Worm (Caenorhabditis elegans) whole organism, young adult: ENCODE results near the gene chd-3.
A peak's percentile ranks its signal among the peaks of the same experiment; 100 is the strongest.

ENCODE experiments used
- C06A6.2 ChIP-seq: fragments of 200-800 bp; sonication (Bioruptor generic); conservative IDR thresholded peaks from 2 replicates; pipeline ENCODE4 v1.3.6; 2022; ENCODE audit warnings: missing genetic modification characterization, missing compliant biosample characterization
- C17E4.6 ChIP-seq: fragments of 200-800 bp; sonication (Bioruptor generic); IDR thresholded peaks from 2 replicates; pipeline ENCODE4 v1.3.6; 2022; ENCODE audit warnings: missing genetic modification reagents, missing genetic modification characterization, missing compliant biosample characterization
- F57A8.1 ChIP-seq: fragments of 200-800 bp; sonication (Bioruptor generic); optimal IDR thresholded peaks from 2 replicates; lab custom pipeline; 2018; ENCODE audit warnings: mild to moderate bottlenecking, missing genetic modification characterization, moderate library complexity, missing compliant biosample characterization
- K11D2.4 ChIP-seq: fragments of 200-800 bp; sonication (Bioruptor generic); IDR thresholded peaks from 2 replicates; pipeline ENCODE4 v1.3.6; 2022; ENCODE audit warnings: missing genetic modification reagents, missing genetic modification characterization, missing compliant biosample characterization
- K12H6.12 ChIP-seq: fragments of 200-800 bp; sonication (Bioruptor generic); optimal IDR thresholded peaks from 2 replicates; lab custom pipeline; 2018; ENCODE audit warnings: mild to moderate bottlenecking, missing genetic modification characterization, missing compliant biosample characterization
- T07F8.4 ChIP-seq: sonication (generic microtip); optimal IDR thresholded peaks from 2 replicates; lab custom pipeline; 2016; ENCODE audit warnings: mild to moderate bottlenecking, missing genetic modification characterization, moderate library complexity, missing compliant biosample characterization
- Y53F4B.3 ChIP-seq: fragments of 200-800 bp; sonication (Bioruptor generic); IDR thresholded peaks from 2 replicates; pipeline ENCODE4 v1.3.6; 2022; ENCODE audit warnings: missing genetic modification reagents, missing genetic modification characterization, missing compliant biosample characterization
- Y53G8AR.9 ChIP-seq: fragments of 200-800 bp; sonication (Bioruptor generic); conservative IDR thresholded peaks from 2 replicates; pipeline ENCODE4 v1.3.6; 2022; ENCODE audit warnings: missing genetic modification reagents, missing genetic modification characterization, missing compliant biosample characterization
- Y56A3A.18 ChIP-seq: fragments of 200-800 bp; sonication (Bioruptor generic); IDR thresholded peaks from 2 replicates; pipeline ENCODE4 v1.3.6; 2022; ENCODE audit warnings: missing genetic modification reagents, missing genetic modification characterization, missing compliant biosample characterization
- Y79H2A.3 ChIP-seq: fragments of 200-800 bp; sonication (Bioruptor generic); conservative IDR thresholded peaks from 2 replicates; pipeline ENCODE4 v1.3.6; 2022; ENCODE audit warnings: missing genetic modification reagents, missing genetic modification characterization, missing compliant biosample characterization
- akir-1 ChIP-seq: fragments of 200-800 bp; sonication (Bioruptor generic); optimal IDR thresholded peaks from 2 replicates; lab custom pipeline; 2018; ENCODE audit warnings: mild to moderate bottlenecking, missing genetic modification characterization, moderate library complexity, missing compliant biosample characterization
- attf-5 ChIP-seq: fragments of 200-800 bp; sonication (Bioruptor generic); optimal IDR thresholded peaks from 2 replicates; lab custom pipeline; 2018; ENCODE audit warnings: mild to moderate bottlenecking, missing genetic modification characterization, missing compliant biosample characterization
- cebp-1 ChIP-seq, 2 experiments: fragments of 200-800 bp in 1 of 2; sonication (Bioruptor generic) in 1 of 2; sonication (generic microtip) in 1 of 2; IDR thresholded peaks in 1 of 2; optimal IDR thresholded peaks in 1 of 2; 2 replicates each; pipeline versions ENCODE4 v1.3.6 to Lab custom; 2017 to 2022; ENCODE audit warnings: missing compliant biosample characterization in 2 of 2, missing genetic modification characterization in 2 of 2, mild to moderate bottlenecking in 1 of 2, missing genetic modification reagents in 1 of 2, moderate library complexity in 1 of 2
- ceh-58 ChIP-seq: fragments of 200-800 bp; sonication (Bioruptor generic); IDR thresholded peaks from 2 replicates; pipeline ENCODE4 v1.3.6; 2022; ENCODE audit warnings: missing genetic modification characterization, missing compliant biosample characterization
- chd-7 ChIP-seq: sonication (generic microtip); optimal IDR thresholded peaks from 2 replicates; lab custom pipeline; 2016; ENCODE audit warnings: mild to moderate bottlenecking, missing genetic modification characterization, moderate library complexity, missing compliant biosample characterization
- egl-18 ChIP-seq: fragments of 200-800 bp; sonication (Bioruptor generic); IDR thresholded peaks from 2 replicates; pipeline ENCODE4 v1.3.6; 2022; ENCODE audit warnings: missing genetic modification reagents, missing genetic modification characterization, missing compliant biosample characterization
- ekl-4 ChIP-seq: fragments of 200-800 bp; sonication (Bioruptor generic); IDR thresholded peaks from 2 replicates; pipeline ENCODE4 v1.3.6; 2022; ENCODE audit warnings: missing genetic modification reagents, missing genetic modification characterization, missing compliant biosample characterization
- gei-17 ChIP-seq: fragments of 200-800 bp; sonication (Bioruptor generic); optimal IDR thresholded peaks from 2 replicates; lab custom pipeline; 2018; ENCODE audit warnings: mild to moderate bottlenecking, missing genetic modification characterization, missing compliant biosample characterization
- hmg-1.2 ChIP-seq: fragments of 200-800 bp; sonication (Bioruptor generic); IDR thresholded peaks from 2 replicates; pipeline ENCODE4 v1.3.6; 2022; ENCODE audit warnings: missing genetic modification reagents, missing genetic modification characterization, missing compliant biosample characterization
- hsf-1 ChIP-seq: fragments of 200-800 bp; sonication (Bioruptor generic); IDR thresholded peaks from 2 replicates; pipeline ENCODE4 v1.3.6; 2022; ENCODE audit warnings: missing genetic modification reagents, missing genetic modification characterization, missing compliant biosample characterization
- let-526 ChIP-seq: fragments of 200-800 bp; sonication (Bioruptor generic); IDR thresholded peaks from 2 replicates; pipeline ENCODE4 v1.3.6; 2022; ENCODE audit warnings: missing genetic modification reagents, missing genetic modification characterization, missing compliant biosample characterization
- lin-35 ChIP-seq, 3 experiments: fragments of 150-350 bp in 2 of 3; sonication (generic microtip) in 1 of 3; optimal IDR thresholded peaks; 2 replicates each; lab custom pipeline; 2014 to 2018; ENCODE audit warnings: missing biosample characterization in 3 of 3, missing genetic modification characterization in 3 of 3, missing genetic modification reagents in 3 of 3
- lin-54 ChIP-seq: fragments of 200-800 bp; sonication (Bioruptor generic); optimal IDR thresholded peaks from 2 replicates; lab custom pipeline; 2018; ENCODE audit warnings: mild to moderate bottlenecking, missing genetic modification characterization, missing compliant biosample characterization
- madf-10 ChIP-seq: sonication (generic microtip); optimal IDR thresholded peaks from 2 replicates; lab custom pipeline; 2016; ENCODE audit warnings: mild to moderate bottlenecking, missing genetic modification characterization, missing compliant biosample characterization
- mcd-1 ChIP-seq: fragments of 200-800 bp; sonication (Bioruptor generic); IDR thresholded peaks from 2 replicates; pipeline ENCODE4 v1.3.6; 2022; ENCODE audit warnings: missing genetic modification reagents, missing genetic modification characterization, missing compliant biosample characterization
- mxl-1 ChIP-seq: sonication (generic microtip); optimal IDR thresholded peaks from 2 replicates; lab custom pipeline; 2016; ENCODE audit warnings: missing genetic modification characterization, missing compliant biosample characterization
- nhr-80 ChIP-seq: sonication (generic microtip); optimal IDR thresholded peaks from 2 replicates; lab custom pipeline; 2016; ENCODE audit warnings: missing genetic modification characterization, missing compliant biosample characterization
- repo-1 ChIP-seq: sonication (generic microtip); optimal IDR thresholded peaks from 2 replicates; lab custom pipeline; 2017; ENCODE audit warnings: mild to moderate bottlenecking, missing genetic modification characterization, missing compliant biosample characterization
- sea-2 ChIP-seq: fragments of 200-800 bp; sonication (Bioruptor generic); IDR thresholded peaks from 2 replicates; pipeline ENCODE4 v1.3.6; 2022; ENCODE audit warnings: missing genetic modification characterization, missing compliant biosample characterization
- sptf-2 ChIP-seq: fragments of 200-800 bp; sonication (Bioruptor generic); optimal IDR thresholded peaks from 2 replicates; lab custom pipeline; 2018; ENCODE audit warnings: mild to moderate bottlenecking, missing genetic modification characterization, missing compliant biosample characterization
- tbp1 ChIP-seq: fragments of 200-800 bp; sonication (Bioruptor generic); optimal IDR thresholded peaks from 2 replicates; lab custom pipeline; 2018; ENCODE audit warnings: mild to moderate bottlenecking, missing genetic modification characterization, missing compliant biosample characterization
- tlf-1 ChIP-seq: fragments of 200-800 bp; sonication (Bioruptor generic); optimal IDR thresholded peaks from 2 replicates; lab custom pipeline; 2018; ENCODE audit warnings: mild to moderate bottlenecking, missing genetic modification characterization, missing compliant biosample characterization
- unc-62 ChIP-seq: fragments of 150-350 bp; optimal IDR thresholded peaks from 2 replicates; lab custom pipeline; 2014; ENCODE audit warnings: missing biosample characterization, missing genetic modification reagents, missing genetic modification characterization
- zfh-2 ChIP-seq: fragments of 200-800 bp; sonication (Bioruptor generic); conservative IDR thresholded peaks from 2 replicates; pipeline ENCODE4 v1.3.6; 2022; ENCODE audit warnings: missing genetic modification reagents, missing genetic modification characterization, missing compliant biosample characterization
- ztf-22 ChIP-seq: fragments of 200-800 bp; sonication (Bioruptor generic); optimal IDR thresholded peaks from 2 replicates; lab custom pipeline; 2018; ENCODE audit warnings: mild to moderate bottlenecking, missing genetic modification characterization, moderate library complexity, missing compliant biosample characterization

Gene chd-3

DNA sequence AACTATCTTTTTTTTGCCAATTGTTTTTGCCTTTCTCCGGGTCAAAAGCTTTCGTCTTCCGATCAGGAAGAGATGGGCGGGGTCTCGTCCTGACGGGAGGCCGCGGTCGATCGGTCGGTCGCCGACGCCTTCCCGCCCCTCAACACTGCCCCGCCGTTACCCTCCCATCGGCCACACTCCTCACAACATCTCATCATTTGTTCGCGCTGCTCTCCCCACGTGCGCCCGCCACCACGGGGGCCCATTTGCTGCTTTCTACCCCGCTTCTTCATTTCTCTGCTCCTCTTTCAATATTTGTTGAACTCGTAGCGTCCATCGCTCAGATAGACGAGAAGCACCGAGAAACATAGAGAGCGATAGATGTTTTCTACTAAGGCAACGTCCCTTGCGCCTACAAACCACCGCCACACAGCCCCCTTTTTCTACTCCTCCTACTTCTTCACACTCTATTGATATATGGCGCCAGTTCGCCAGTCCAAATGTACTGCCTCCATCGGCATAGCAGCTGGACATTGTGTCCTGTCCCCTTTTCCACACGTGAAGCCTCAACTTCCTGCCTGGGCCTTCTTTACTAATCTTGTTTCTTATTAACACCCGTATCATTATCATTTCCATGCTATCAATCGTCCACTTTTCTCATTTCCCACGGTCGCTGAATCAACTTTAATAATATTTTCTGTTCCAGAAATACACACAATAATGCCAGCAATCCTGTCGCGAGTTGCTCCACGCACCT, 24.6 kb upstream of the chd-3 start, which contains the start of gene bcat-1 (continued):
- peak; percentile 77 for TF ChIP-seq K12H6.12 (tag; lab: Kevin White, UChicago)
- no peak for TF ChIP-seq T07F8.4 (tag; lab: Kevin White, UChicago)
- peak; percentile 1 for TF ChIP-seq tlf-1 (GFP tag; lab: Kevin White, UChicago)
- peak; percentile 49 for TF ChIP-seq chd-7 (tag; lab: Kevin White, UChicago)
- peak; percentile 47; the same call in 1 of the 2 replicates for TF ChIP-seq K11D2.4 (GFP tag; lab: Robert Waterston, UW)
- peak; percentile 36 for TF ChIP-seq repo-1 (tag; lab: Kevin White, UChicago)

DNA sequence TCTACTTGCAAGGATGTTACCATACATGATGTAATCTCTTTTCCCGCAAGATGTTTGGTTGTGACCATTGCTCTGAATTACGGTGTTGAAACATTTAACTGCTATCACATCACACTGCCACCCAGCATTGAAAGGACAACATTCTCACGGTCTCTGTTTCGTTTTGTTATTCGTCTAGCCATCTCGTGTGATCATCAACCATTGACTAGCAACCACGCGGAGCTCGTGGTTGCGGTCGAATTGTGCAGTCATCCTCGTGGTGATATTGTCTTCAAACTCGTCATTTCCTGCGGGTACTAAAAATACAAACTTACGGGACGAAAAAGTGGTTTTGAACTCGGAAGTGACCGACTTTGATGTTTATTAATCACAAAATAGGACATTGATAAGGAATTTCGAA, 23.2 kb upstream of the chd-3 start:
- TF ChIP-seq Y79H2A.3 (GFP tag; lab: Robert Waterston, UW): no peak
- no peak for TF ChIP-seq egl-18
- no peak for TF ChIP-seq hsf-1
- TF ChIP-seq cebp-1 (GFP tag; IDR thresholded peaks at IDR 0.05; lab: Robert Waterston, UW): peak; percentile 52; the same call in 1 of the 2 replicates
- peak; percentile 60 for TF ChIP-seq cebp-1 (tag; optimal IDR thresholded peaks at IDR 0.05; lab: Kevin White, UChicago)
- TF ChIP-seq akir-1 (GFP tag; lab: Kevin White, UChicago): no peak
- TF ChIP-seq ekl-4 (GFP tag; lab: Robert Waterston, UW): 0 out of 2 replicates have a peak, but pooled peaks have one; percentile 11

DNA sequence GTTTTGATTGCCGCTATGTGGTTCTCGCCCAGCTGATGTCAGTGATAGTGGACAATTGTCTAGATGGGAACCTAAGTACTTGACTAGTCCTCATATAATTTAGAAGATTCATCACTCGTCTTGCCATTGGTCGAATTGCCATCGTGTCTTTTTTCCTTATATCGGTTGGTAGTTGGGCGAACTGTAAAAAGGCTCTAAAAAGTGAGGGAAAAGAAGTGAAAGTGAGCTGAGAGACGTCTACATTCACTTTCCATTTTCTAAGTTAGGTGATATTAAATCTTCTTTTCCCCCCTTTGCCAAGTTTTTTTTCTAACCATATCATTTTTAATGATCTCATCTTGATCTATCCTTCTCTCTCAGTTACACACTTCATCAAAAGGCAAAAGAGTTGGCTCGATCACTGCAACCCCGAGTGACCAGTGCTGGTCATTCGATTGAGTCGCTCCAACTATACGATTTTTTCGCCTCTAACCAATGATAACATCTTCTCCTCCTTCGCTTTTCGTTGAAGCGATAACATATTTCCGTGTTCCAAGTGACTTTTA, 22.5 kb upstream of the chd-3 start:
- TF ChIP-seq nhr-80: peak; percentile 53
- no peak for TF ChIP-seq unc-62 (GFP tag; lab: Kevin White, UChicago)

DNA sequence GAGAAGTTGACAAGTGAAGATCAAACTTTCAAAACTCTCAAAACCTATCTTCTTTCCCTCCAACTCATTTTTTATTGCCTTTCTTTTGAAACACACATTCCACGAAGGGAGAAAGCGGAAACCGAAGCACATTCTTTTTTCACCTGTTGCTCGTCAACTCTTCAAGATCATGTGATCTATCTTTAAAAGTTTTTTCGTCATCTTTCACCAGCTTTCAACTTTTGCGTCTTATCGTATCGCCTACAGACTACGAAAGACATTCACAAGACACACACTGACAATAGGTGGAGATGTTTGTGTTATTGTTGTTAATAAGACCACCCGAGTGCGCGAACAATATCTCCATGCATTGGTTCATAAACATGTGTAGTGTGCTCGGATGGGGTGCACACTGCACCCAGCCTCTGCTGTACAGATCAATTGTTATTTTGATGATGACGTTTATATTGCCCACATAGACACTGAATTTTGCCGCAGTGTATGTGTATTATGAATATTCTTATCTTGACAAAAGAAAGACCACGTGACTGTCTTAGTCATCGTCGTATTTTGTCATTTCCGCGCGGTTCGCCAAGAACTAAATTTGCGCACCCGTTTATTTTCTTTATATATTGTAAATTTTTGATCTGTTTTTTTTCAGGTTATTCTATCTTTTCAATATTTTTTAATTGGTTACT, 21.4 kb upstream of the chd-3 start:
- 0 out of 2 replicates have a peak, but pooled peaks have one; percentile 47 for TF ChIP-seq C06A6.2 (GFP tag; lab: Robert Waterston, UW)
- peak in 1 of 3 experiments; percentile 25 for TF ChIP-seq lin-35 (GFP tag; optimal IDR thresholded peaks at IDR 0.05; lab: Kevin White, UChicago)
- TF ChIP-seq cebp-1 (GFP tag; IDR thresholded peaks at IDR 0.05; lab: Robert Waterston, UW): no peak
- peak; percentile 49 for TF ChIP-seq cebp-1 (tag; optimal IDR thresholded peaks at IDR 0.05; lab: Kevin White, UChicago)
- TF ChIP-seq nhr-80: peak; percentile 72
- peak; percentile 1 for TF ChIP-seq tbp1
- peak; percentile 4 for TF ChIP-seq attf-5 (GFP tag; lab: Kevin White, UChicago)
- TF ChIP-seq Y53F4B.3 (GFP tag; lab: Robert Waterston, UW): no peak
- TF ChIP-seq mxl-1 (tag; lab: Kevin White, UChicago): no peak
- TF ChIP-seq, all 124 proteins: peak for 6

DNA sequence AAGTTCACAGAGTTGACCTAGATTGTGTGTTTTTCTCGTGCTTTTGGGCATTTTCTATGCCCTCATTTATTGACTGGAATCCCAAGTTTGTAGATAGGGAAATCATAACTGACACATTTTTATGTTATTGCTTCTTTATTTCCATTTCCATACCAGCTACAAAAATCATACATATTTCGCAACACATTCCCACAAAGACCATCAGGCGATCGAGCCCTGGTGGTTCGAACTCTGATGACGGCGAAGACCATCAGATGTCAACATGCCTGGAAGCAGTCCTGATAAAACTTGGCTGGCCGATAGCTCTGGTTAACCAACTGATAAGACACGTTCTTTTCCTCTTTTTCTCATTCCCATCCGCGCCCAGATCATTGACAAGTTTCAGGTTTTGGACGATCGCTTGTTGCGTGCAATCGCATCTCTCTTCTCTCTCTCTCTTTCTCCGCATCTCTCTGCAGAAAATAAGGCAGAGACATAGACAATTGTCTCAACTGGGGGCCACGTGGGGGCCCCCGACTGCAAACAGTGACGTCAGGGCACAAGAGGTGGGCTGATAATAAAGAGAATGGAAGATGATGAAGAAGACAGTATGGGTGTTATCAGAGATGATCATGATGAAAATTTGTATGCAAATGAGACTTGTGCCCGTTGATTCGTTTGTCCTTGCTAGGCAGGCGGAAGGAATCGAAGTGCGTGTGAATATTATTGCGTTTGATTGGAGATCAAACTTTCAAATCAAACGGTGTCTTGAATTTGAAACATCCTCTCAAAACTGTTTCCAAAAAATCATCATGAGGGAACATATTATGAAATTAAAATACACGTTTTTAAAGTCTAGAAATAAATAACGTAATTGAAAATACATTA, 19.9 kb upstream of the chd-3 start:
- TF ChIP-seq madf-10 (peak; percentile 72), ekl-4 (GFP tag; lab: Robert Waterston, UW) (no peak), lin-54 (GFP tag; lab: Kevin White, UChicago) (peak; percentile 54), zfh-2 (GFP tag; lab: Robert Waterston, UW) (peak; percentile 93), Y53G8AR.9 (peak; percentile 64; the same call in 1 of the 2 replicates), C17E4.6 (GFP tag; lab: Robert Waterston, UW) (no peak), sea-2 (GFP tag; lab: Robert Waterston, UW) (no peak), sptf-2 (GFP tag; lab: Kevin White, UChicago) (peak; percentile 79), let-526 (GFP tag; lab: Robert Waterston, UW) (peak; percentile 56; the same call in 1 of the 2 replicates), F57A8.1 (GFP tag; lab: Kevin White, UChicago) (no peak), ceh-58 (GFP tag; lab: Robert Waterston, UW) (no peak), hmg-1.2 (GFP tag; lab: Robert Waterston, UW) (peak; percentile 48; the same call in 1 of the 2 replicates), chd-7 (tag; lab: Kevin White, UChicago) (peak; percentile 97), mxl-1 (tag; lab: Kevin White, UChicago) (peak; percentile 12), K11D2.4 (GFP tag; lab: Robert Waterston, UW) (peak; percentile 82), ztf-22 (peak; percentile 99), mcd-1 (peak; percentile 61), gei-17 (GFP tag; lab: Kevin White, UChicago) (peak; percentile 70), Y56A3A.18 (GFP tag; lab: Robert Waterston, UW) (peak; percentile 31; the same call in 1 of the 2 replicates)
